Worm (Caenorhabditis elegans): ENCODE results near the gene unc-85.

Gene unc-85

DNA sequence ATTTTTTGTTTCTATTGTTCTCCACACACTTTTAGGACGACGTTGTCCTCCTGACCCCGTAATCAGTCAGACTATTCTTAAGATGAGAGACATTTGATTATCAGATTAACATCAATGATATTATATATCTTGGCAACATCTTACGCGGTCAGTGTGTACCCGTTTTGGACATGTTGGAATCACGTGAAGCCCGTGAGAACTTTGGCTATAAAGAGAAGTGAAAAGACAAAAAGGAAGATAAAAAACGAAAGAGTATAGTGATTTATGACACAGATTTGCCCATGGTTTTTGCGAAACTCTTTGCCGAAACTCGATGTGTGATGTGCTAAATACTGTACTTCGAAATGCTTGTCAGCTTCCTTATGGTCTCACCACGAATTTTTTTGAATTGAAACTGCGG is 43.4 kb downstream of the unc-85 start:
- TF ChIP-seq pag-3 (tag; optimal IDR thresholded peaks at IDR 0.05; ENCODE audit: borderline replicate concordance) (no peak), pax-1 (tag; optimal IDR thresholded peaks at IDR 0.05) (no peak), ceh-18 (tag; optimal IDR thresholded peaks at IDR 0.05) (no peak), ceh-24 (tag; optimal IDR thresholded peaks at IDR 0.05) (no peak), dve-1 (tag; optimal IDR thresholded peaks at IDR 0.05) (no peak), hlh-6 (tag; optimal IDR thresholded peaks at IDR 0.05) (no peak), ceh-34 (tag; optimal IDR thresholded peaks at IDR 0.05) (no peak), gmeb-2 (tag; optimal IDR thresholded peaks at IDR 0.05) (no peak), tbx-2 (tag; optimal IDR thresholded peaks at IDR 0.05) (no peak)

ce11 chrII:4747063-4747462 is 45.2 kb downstream of the unc-85 start:
- TF ChIP-seq pha-4 (tag; optimal IDR thresholded peaks at IDR 0.05), result no peak
- TF ChIP-seq hlh-30 (tag; optimal IDR thresholded peaks at IDR 0.05; ENCODE audit: insufficient read depth), result peak; percentile 22

- TF ChIP-seq hlh-30 (tag; optimal IDR thresholded peaks at IDR 0.05; ENCODE audit: insufficient read depth) (no peak), rnt-1 (tag; optimal IDR thresholded peaks at IDR 0.05) (no peak), sox-4 (tag; optimal IDR thresholded peaks at IDR 0.05) (no peak), ceh-45 (GFP tag; IDR thresholded peaks at IDR 0.05) (no peak), ttx-3 (tag; optimal IDR thresholded peaks at IDR 0.05) (no peak), K09A11.1 (tag; optimal IDR thresholded peaks at IDR 0.05; ENCODE audit: insufficient read depth) (no peak), pag-3 (tag; optimal IDR thresholded peaks at IDR 0.05; ENCODE audit: borderline replicate concordance) (no peak), ztf-16 (tag; optimal IDR thresholded peaks at IDR 0.05) (no peak), unc-55 (GFP tag; optimal IDR thresholded peaks at IDR 0.05) (no peak), dve-1 (tag; optimal IDR thresholded peaks at IDR 0.05) (no peak), ceh-30 (tag; optimal IDR thresholded peaks at IDR 0.05) (no peak), pha-2 (tag; optimal IDR thresholded peaks at IDR 0.05) (no peak), ceh-31 (tag; optimal IDR thresholded peaks at IDR 0.05) (no peak), tbx-7 (tag; optimal IDR thresholded peaks at IDR 0.05) (no peak)
Observed at ce11 chrII:4747697-4748096, 45.8 kb downstream of the unc-85 start.

DNA sequence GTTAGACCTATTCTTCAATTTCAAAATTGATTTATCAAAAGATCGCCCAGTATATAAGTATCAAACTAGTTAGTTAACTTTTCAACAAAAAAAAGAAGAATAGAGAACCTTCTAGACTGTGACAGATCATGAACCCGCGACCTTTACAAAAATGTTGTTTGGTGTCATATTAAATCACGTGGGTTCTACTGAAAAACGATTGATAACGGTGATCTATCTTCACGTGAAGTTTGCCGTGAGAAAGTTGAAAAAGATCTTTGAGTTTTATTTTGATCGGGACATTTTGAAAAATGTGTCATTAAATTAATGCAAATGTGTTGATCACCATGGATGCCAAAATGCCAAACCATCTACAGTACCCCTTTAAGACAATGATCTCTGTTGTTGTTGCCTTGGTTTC is 46.5 kb downstream of the unc-85 start:
- TF ChIP-seq zip-5 (tag; optimal IDR thresholded peaks at IDR 0.05), result no peak
- TF ChIP-seq ama-1 (optimal IDR thresholded peaks at IDR 0.05), result no peak
- TF ChIP-seq tbx-7 (tag; optimal IDR thresholded peaks at IDR 0.05), result no peak
- TF ChIP-seq ceh-34 (tag; optimal IDR thresholded peaks at IDR 0.05), result no peak
- no peak for TF ChIP-seq unc-3 (GFP tag; conservative IDR thresholded peaks at IDR 0.05)
- no peak for TF ChIP-seq unc-3 (tag; optimal IDR thresholded peaks at IDR 0.05)
- TF ChIP-seq pag-3 (tag; optimal IDR thresholded peaks at IDR 0.05; ENCODE audit: borderline replicate concordance), result no peak
- TF ChIP-seq elt-2 (tag; optimal IDR thresholded peaks at IDR 0.05), result no peak
- TF ChIP-seq npax-4 (tag; optimal IDR thresholded peaks at IDR 0.05), result no peak
- no peak for TF ChIP-seq pax-1 (tag; optimal IDR thresholded peaks at IDR 0.05)
- no peak for TF ChIP-seq unc-86 (tag; optimal IDR thresholded peaks at IDR 0.05)
- TF ChIP-seq lin-11 (tag; optimal IDR thresholded peaks at IDR 0.05), result no peak

DNA sequence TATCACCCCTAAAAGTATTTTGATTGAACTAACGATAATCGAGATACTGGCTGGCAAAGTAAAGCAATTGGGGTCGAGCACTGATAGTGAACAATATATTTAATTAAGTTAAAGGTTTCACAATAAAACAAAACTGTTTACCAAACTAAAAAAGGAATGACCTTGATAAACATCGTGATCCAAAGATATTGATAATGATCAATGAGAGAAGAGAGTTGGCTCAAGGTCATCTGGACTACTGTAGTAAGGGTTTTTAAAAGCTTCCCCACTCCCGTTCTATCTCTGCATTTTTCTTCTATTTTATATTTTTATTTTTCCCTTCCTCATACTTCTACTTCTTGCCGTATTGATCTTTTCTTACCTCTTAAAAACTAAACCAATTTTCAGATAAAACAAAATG is 47.7 kb downstream of the unc-85 start, which contains the start of gene F41C3.2:
TSS of gene F41C3.2 (plus strand) at position 388 of the 400 bp plus-strand sequence.
- no peak for TF ChIP-seq fkh-10 (GFP tag; optimal IDR thresholded peaks at IDR 0.05)
- TF ChIP-seq pros-1 (tag; optimal IDR thresholded peaks at IDR 0.05), result no peak
- TF ChIP-seq pag-3 (tag; optimal IDR thresholded peaks at IDR 0.05; ENCODE audit: borderline replicate concordance), result no peak
- TF ChIP-seq elt-4 (tag; optimal IDR thresholded peaks at IDR 0.05), result no peak
- no peak for TF ChIP-seq tbx-7 (tag; optimal IDR thresholded peaks at IDR 0.05)
- no peak for TF ChIP-seq sox-2 (GFP tag; IDR thresholded peaks at IDR 0.05)
- TF ChIP-seq mec-3 (tag; optimal IDR thresholded peaks at IDR 0.05; ENCODE audit: borderline replicate concordance), result no peak
- TF ChIP-seq npax-4 (tag; optimal IDR thresholded peaks at IDR 0.05), result no peak
- TF ChIP-seq nfya-1 (tag; optimal IDR thresholded peaks at IDR 0.05), result no peak
- no peak for TF ChIP-seq ceh-24 (tag; optimal IDR thresholded peaks at IDR 0.05)
- TF ChIP-seq madf-2 (tag; optimal IDR thresholded peaks at IDR 0.05), result no peak
- TF ChIP-seq che-1 (tag; optimal IDR thresholded peaks at IDR 0.05), result no peak
- TF ChIP-seq syd-9 (tag; optimal IDR thresholded peaks at IDR 0.05), result no peak
- TF ChIP-seq ceh-18 (tag; optimal IDR thresholded peaks at IDR 0.05), result no peak
- no peak for TF ChIP-seq ceh-48 (tag; optimal IDR thresholded peaks at IDR 0.05)
- no peak for TF ChIP-seq unc-55 (GFP tag; optimal IDR thresholded peaks at IDR 0.05)
- no peak for TF ChIP-seq ceh-19 (GFP tag; optimal IDR thresholded peaks at IDR 0.05)
- no peak for TF ChIP-seq C38D4.7 (GFP tag; optimal IDR thresholded peaks at IDR 0.05)
- TF ChIP-seq ama-1 (optimal IDR thresholded peaks at IDR 0.05), result no peak
- TF ChIP-seq tbx-2 (tag; optimal IDR thresholded peaks at IDR 0.05), result no peak

Measured in whole organism, late embryonic.